Worm (Caenorhabditis elegans) whole organism, midembryonic: Measurements from ENCODE around the gene Y38A10A.2.
"Not testable (repeated sequence)": the region's sequence is repeated elsewhere in the genome, so short reads cannot be mapped to it uniquely, and the experiment has no call there.

ENCODE experiments used
- T22C8.4 ChIP-seq: fragments of 200-800 bp; sonication (Bioruptor generic); IDR thresholded peaks from 2 replicates; pipeline ENCODE4 v1.3.6; 2022; ENCODE audit warnings: missing genetic modification characterization, missing compliant biosample characterization
- cog-1 ChIP-seq: sonication (generic microtip); optimal IDR thresholded peaks from 2 replicates; lab custom pipeline; 2016; ENCODE audit warnings: missing genetic modification characterization, missing compliant biosample characterization
- flt-1 ChIP-seq: fragments of 200-800 bp; sonication (Bioruptor generic); IDR thresholded peaks from 2 replicates; pipeline ENCODE4 v1.3.6; 2022; ENCODE audit warnings: missing genetic modification characterization, missing compliant biosample characterization
- klf-2 ChIP-seq: fragments of 200-800 bp; sonication (Bioruptor generic); conservative IDR thresholded peaks from 2 replicates; pipeline ENCODE4 v1.3.6; 2022; ENCODE audit warnings: missing genetic modification reagents, missing genetic modification characterization, missing compliant biosample characterization
- med-1 ChIP-seq: sonication (generic microtip); optimal IDR thresholded peaks from 2 replicates; lab custom pipeline; 2017; ENCODE audit warnings: missing genetic modification characterization, mild to moderate bottlenecking, missing compliant biosample characterization, antibody characterized with exemption, missing genetic modification reagents; ENCODE audit not compliant: insufficient read depth
- ref-1 ChIP-seq: fragments of 200-800 bp; sonication (Bioruptor generic); conservative IDR thresholded peaks from 2 replicates; pipeline ENCODE4 v1.3.6; 2022; ENCODE audit warnings: missing genetic modification reagents, missing genetic modification characterization, missing compliant biosample characterization
- tab-1 ChIP-seq: fragments of 200-800 bp; sonication (Bioruptor generic); IDR thresholded peaks from 2 replicates; pipeline ENCODE4 v1.3.6; 2022; ENCODE audit warnings: missing genetic modification characterization, missing compliant biosample characterization
- ztf-23 ChIP-seq: fragments of 200-800 bp; sonication (Bioruptor generic); IDR thresholded peaks from 2 replicates; pipeline ENCODE4 v1.3.6; 2022; ENCODE audit warnings: missing genetic modification reagents, missing genetic modification characterization, missing compliant biosample characterization
- ztf-29 ChIP-seq: fragments of 200-800 bp; sonication (Bioruptor generic); IDR thresholded peaks from 2 replicates; pipeline ENCODE4 v1.3.6; 2022; ENCODE audit warnings: missing genetic modification reagents, missing genetic modification characterization, missing compliant biosample characterization

Gene Y38A10A.2

DNA sequence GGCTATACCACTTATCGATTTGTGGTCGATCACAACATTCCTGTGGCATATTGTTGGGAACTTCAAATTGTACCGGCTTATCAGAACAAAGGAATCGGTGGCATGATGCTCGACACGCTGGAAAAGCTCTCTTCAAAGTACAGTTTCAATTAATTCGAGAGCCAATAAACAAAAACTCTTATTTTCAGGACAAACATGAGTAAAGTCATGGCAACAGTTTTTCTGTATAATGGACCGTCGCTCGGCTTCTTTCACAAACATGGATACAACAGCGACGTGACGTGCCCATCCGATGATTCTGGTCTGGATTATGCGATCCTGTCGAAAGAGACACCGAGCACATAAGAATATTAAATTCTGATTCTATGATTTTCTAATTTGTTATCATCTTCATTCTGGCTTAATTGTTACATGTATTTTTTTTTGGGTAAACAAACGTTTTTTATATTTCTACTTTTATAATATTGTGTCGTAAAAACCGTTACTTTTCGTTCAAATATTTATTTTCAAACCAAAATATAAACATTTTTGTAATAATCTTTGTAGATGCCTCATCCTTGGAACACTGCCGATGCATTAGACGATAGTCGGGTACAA is 33.4 kb upstream of the Y38A10A.2 start, which contains the start of gene smut-1:
smut-1 (plus strand) TSS at position 547 of the 597 bp plus-strand sequence.
- TF ChIP-seq T22C8.4: no peak
- no peak for TF ChIP-seq ztf-23 (GFP tag; lab: Robert Waterston, UW)
- TF ChIP-seq flt-1 (GFP tag; lab: Robert Waterston, UW): no peak
- TF ChIP-seq med-1 (GFP tag; lab: Kevin White, UChicago): no peak

DNA sequence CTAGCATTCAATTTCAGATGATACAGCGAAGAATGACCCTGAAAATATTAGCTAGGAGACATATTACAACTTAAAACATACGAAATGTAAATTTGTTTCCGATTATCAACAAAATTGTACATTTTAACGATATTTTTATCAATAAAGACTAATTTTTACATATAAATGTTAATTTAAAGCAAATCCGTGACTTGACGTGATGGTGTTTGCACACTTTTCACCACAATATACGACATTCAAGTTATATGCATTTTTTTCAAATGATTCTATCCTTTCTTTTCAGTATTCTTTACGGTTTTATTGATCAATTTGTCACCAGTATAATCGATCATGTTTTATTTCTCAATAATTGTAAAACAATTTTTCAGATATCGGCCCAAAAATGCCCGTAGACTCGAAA is 32.6 kb upstream of the Y38A10A.2 start, which contains the start of gene Y38A10A.7:
Y38A10A.7 (plus strand) TSS at position 369 of the 400 bp plus-strand sequence.
- TF ChIP-seq flt-1 (GFP tag; lab: Robert Waterston, UW) (no peak), T22C8.4 (no peak), cog-1 (tag; lab: Kevin White, UChicago) (no peak), ztf-29 (GFP tag; lab: Robert Waterston, UW) (no peak), ref-1 (GFP tag; lab: Robert Waterston, UW) (no peak), med-1 (GFP tag; lab: Kevin White, UChicago) (no peak), ztf-23 (GFP tag; lab: Robert Waterston, UW) (no peak), tab-1 (GFP tag; lab: Robert Waterston, UW) (no peak), klf-2 (GFP tag; lab: Robert Waterston, UW) (no peak)

DNA sequence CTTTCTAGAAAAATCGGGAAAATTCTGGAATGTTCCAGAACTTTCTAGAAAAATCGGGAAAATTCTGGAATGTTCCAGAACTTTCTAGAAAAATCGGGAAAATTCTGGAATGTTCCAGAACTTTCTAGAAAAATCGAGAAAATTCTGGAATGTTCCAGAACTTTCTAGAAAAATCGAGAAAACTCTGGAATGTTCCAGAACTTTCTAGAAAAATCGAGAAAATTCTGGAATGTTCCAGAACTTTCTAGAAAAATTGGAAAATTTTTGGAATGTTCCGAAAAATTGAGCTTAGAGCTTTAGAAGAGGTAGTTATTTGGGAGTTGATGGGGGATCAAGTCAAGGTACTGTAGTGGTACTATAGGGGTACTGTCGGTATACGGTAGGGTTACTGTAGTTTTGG is 25.7 kb upstream of the Y38A10A.2 start:
- peak; percentile 23; the same call in 1 of the 2 replicates for TF ChIP-seq flt-1 (GFP tag; lab: Robert Waterston, UW)

DNA sequence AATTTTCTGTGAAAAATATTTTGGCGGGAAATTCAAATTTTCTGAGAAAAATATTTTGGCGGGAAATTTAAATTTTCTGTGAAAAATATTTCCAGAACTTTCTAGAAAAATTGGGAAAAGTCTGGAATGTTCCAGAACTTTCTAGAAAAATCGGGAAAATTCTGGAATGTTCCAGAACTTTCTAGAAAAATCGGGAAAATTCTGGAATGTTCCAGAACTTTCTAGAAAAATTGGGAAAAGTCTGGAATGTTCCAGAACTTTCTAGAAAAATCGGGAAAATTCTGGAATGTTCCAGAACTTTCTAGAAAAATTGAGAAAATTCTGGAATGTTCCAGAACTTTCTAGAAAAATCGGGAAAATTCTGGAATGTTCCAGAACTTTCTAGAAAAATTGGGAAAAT is 9.0 kb upstream of the Y38A10A.2 start:
- TF ChIP-seq flt-1 (GFP tag; lab: Robert Waterston, UW): 0 out of 2 replicates have a peak, but pooled peaks have one; percentile 9

DNA sequence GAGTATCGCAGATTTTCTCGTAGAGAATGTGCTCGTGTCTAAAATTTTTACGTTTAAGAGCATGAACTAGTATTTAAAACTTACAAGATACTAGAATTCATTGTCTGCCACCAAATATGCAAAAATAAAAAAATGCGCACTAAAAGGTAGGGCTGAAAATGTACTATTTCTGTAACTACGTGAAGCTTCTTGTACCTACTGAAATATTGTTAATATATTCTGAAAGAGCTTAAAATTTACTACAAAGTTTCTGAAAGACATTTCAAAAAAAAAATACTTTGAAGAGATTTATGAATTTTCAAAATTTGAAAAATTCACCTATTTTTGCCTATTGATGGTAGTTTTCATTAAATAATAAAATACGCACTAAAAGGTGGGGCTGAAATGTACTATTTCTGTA is 6.7 kb upstream of the Y38A10A.2 start, which contains the start of gene fbxa-214:
fbxa-214 (minus strand) TSS at position 101 of the 400 bp plus-strand sequence.
- not testable (repeated sequence) for TF ChIP-seq ztf-29 (GFP tag; lab: Robert Waterston, UW); cog-1 (tag; lab: Kevin White, UChicago); ztf-23 (GFP tag; lab: Robert Waterston, UW)

DNA sequence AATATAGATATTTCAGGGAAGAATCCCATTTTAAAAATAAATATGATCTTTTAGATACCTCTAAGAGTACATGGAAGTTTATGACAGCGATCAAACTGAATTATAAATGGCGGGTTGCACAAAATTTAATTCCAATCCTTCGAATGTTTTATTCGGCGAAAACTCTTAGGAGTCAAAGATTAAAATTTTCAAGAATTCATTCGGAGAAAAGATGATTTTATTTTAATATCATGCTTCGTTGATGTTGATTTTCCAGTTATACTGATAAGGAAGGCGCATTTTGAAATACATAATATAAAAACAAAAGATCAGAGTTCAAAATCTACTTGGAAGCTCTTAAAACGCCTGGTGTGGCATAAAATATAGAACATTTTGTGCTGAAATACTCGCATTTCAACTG is 3.9 kb upstream of the Y38A10A.2 start, which contains the start of gene srh-10:
srh-10 (minus strand) TSS at position 29 of the 400 bp plus-strand sequence.
- TF ChIP-seq T22C8.4: no peak
- no peak for TF ChIP-seq ztf-23 (GFP tag; lab: Robert Waterston, UW)
- TF ChIP-seq cog-1 (tag; lab: Kevin White, UChicago): no peak
- TF ChIP-seq ztf-29 (GFP tag; lab: Robert Waterston, UW): no peak
- no peak for TF ChIP-seq flt-1 (GFP tag; lab: Robert Waterston, UW)
- no peak for TF ChIP-seq med-1 (GFP tag; lab: Kevin White, UChicago)
- TF ChIP-seq klf-2 (GFP tag; lab: Robert Waterston, UW): no peak
- no peak for TF ChIP-seq tab-1 (GFP tag; lab: Robert Waterston, UW)
- no peak for TF ChIP-seq ref-1 (GFP tag; lab: Robert Waterston, UW)

DNA sequence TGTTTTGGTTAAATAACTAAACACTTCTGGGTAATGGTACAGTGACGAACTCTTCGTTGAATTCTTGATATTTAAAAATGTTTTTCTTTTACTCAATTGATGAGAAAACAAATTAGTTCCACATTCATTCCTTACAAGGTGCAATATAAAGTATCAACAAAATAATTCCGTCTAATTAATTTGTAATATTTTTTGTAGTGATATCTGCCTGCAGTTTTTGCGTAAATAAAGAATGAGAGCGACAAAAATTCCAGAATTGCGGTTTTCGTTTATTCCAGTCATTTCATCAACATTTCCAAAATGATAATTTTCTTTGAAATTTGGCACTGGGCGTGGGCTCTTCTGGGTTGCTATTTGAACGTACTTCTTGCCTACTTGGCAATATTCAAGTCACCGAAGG is 7.9 kb downstream of the Y38A10A.2 start, which contains the start of gene srd-20:
srd-20 (plus strand) TSS at position 301 of the 400 bp plus-strand sequence.
- TF ChIP-seq tab-1 (GFP tag; lab: Robert Waterston, UW) (no peak), klf-2 (GFP tag; lab: Robert Waterston, UW) (no peak), T22C8.4 (no peak), ref-1 (GFP tag; lab: Robert Waterston, UW) (no peak), cog-1 (tag; lab: Kevin White, UChicago) (no peak), ztf-29 (GFP tag; lab: Robert Waterston, UW) (no peak), flt-1 (GFP tag; lab: Robert Waterston, UW) (no peak), ztf-23 (GFP tag; lab: Robert Waterston, UW) (no peak), med-1 (GFP tag; lab: Kevin White, UChicago) (no peak)

DNA sequence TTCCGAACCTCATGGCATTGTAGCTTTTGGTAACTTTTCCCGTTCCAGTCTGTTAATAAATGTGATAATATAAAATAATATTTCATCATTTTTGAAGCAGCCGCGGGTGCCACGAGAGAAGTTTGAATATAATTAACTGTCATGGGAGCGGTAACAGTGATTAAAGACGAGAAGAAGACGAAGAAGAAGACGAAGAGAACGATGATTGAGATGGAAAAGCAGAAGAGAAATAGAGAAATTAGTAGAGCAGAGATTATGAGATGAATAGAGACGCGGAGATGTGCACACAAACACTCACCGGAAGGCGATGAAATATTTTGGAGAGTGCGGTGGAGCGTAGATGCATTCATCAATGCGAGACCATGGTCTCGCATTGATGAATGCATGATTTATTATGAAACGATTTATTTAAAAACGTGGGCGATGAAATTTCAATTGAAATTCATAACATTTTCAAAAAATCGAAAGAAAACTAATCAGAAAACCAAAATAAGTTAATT is 10.0 kb downstream of the Y38A10A.2 start, which contains the start of gene seip-1:
seip-1 (minus strand) TSS at position 51 of the 500 bp plus-strand sequence.
- TF ChIP-seq ztf-29 (GFP tag; lab: Robert Waterston, UW) (no peak), ztf-23 (GFP tag; lab: Robert Waterston, UW) (no peak), cog-1 (tag; lab: Kevin White, UChicago) (peak; percentile 73), flt-1 (GFP tag; lab: Robert Waterston, UW) (peak; percentile 69), med-1 (GFP tag; lab: Kevin White, UChicago) (no peak), tab-1 (GFP tag; lab: Robert Waterston, UW) (no peak), klf-2 (GFP tag; lab: Robert Waterston, UW) (no peak), T22C8.4 (no peak), ref-1 (GFP tag; lab: Robert Waterston, UW) (no peak)

DNA sequence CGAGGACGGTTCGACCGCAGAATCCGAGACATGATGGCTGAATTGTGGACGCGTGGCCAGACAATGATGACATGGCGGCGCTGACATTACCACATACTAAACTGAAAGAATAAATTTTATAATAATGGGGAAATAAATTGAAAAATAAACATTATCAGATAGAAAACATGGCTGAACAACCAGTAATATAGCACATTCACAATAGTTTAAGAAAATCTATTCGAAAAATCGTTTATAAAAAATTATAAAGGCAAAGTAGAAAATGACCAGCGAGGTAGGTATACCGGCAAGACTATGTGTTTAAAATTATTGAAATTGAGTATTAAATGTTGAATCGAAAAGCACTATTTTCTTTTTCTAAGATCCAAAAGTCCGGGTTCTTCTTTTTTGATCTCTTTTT is 12.1 kb downstream of the Y38A10A.2 start, which contains the start of gene jamp-1:
jamp-1 (minus strand) TSS at position 101 of the 400 bp plus-strand sequence.
- TF ChIP-seq tab-1 (GFP tag; lab: Robert Waterston, UW) (no peak), ztf-23 (GFP tag; lab: Robert Waterston, UW) (no peak), klf-2 (GFP tag; lab: Robert Waterston, UW) (no peak)

DNA sequence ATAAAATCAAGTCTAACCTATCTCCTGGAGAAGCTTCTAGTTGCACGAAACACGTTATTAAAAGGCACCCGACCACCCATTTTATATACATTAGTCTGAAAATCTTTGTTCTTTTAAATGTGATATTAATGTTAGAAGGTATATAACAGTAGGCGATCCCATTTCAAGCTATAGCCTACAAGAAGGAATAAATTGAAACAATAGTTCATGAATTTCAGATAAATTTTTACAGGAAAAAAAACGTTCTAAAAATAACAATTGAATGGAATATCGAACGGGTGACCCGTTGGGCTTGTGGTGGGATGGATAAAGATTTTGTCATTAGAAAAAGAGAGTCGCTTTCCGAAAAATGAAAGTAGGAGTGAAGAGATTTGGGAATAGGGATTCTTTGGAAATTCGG is 15.4 kb downstream of the Y38A10A.2 start, which contains the start of gene pgap-3:
pgap-3 (minus strand) TSS at position 101 of the 400 bp plus-strand sequence.
- TF ChIP-seq cog-1 (tag; lab: Kevin White, UChicago) (no peak), ztf-23 (GFP tag; lab: Robert Waterston, UW) (no peak), tab-1 (GFP tag; lab: Robert Waterston, UW) (no peak), ref-1 (GFP tag; lab: Robert Waterston, UW) (no peak), klf-2 (GFP tag; lab: Robert Waterston, UW) (no peak), flt-1 (GFP tag; lab: Robert Waterston, UW) (no peak), med-1 (GFP tag; lab: Kevin White, UChicago) (no peak), ztf-29 (GFP tag; lab: Robert Waterston, UW) (no peak), T22C8.4 (no peak)
